Worm (Caenorhabditis elegans) whole organism, L1 larva: ENCODE measurements around the gene dpy-19.

Source experiments
- alr-1 ChIP-seq: fragments of 200-800 bp; sonication (Bioruptor generic); optimal IDR thresholded peaks from 2 replicates; lab custom pipeline; 2018; ENCODE audit warnings: borderline replicate concordance, mild to moderate bottlenecking, missing genetic modification characterization, missing compliant biosample characterization
- aly-2 ChIP-seq: fragments of 150-350 bp; optimal IDR thresholded peaks from 2 replicates; lab custom pipeline; 2014; ENCODE audit warnings: missing biosample characterization, missing genetic modification characterization
- mab-9 ChIP-seq: fragments of 200-800 bp; sonication (Bioruptor generic); IDR thresholded peaks from 2 replicates; pipeline ENCODE4 v1.3.6; 2022; ENCODE audit warnings: missing genetic modification reagents, missing genetic modification characterization, missing compliant biosample characterization
- skn-1 ChIP-seq: fragments of 150-350 bp; optimal IDR thresholded peaks from 2 replicates; lab custom pipeline; 2014; ENCODE audit warnings: missing biosample characterization, missing genetic modification characterization

DNA sequence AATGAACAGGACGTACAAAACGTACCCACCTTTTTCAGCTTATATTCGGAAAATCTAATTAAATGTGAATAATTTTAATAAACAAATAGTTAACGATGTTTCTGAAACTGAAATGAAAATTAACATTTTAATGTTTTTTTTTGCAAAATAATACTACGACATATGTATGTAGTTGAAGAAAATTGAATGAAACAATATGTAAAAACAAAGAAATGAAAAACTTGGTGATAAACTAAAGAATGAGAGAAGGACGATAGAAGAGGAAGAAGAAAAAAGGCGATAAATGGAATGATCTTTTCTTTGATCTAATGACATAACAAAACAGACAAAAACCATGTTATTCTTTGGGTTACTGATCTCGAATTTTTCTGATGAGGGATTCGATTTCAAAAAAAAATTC lies 43.0 kb upstream of the dpy-19 start, which contains the start of gene B0303.11:
- TF ChIP-seq mab-9 (GFP tag; lab: Robert Waterston, UW): no peak
- no peak for TF ChIP-seq aly-2 (tag; lab: Kevin White, UChicago)
- TF ChIP-seq skn-1: no peak
- TF ChIP-seq alr-1: no peak
